Worm (Caenorhabditis elegans): ENCODE results near the gene zmp-6.
"Not testable (repeated sequence)": the region's sequence is repeated elsewhere in the genome, so short reads cannot be mapped to it uniquely, and the experiment has no call there.

DNA sequence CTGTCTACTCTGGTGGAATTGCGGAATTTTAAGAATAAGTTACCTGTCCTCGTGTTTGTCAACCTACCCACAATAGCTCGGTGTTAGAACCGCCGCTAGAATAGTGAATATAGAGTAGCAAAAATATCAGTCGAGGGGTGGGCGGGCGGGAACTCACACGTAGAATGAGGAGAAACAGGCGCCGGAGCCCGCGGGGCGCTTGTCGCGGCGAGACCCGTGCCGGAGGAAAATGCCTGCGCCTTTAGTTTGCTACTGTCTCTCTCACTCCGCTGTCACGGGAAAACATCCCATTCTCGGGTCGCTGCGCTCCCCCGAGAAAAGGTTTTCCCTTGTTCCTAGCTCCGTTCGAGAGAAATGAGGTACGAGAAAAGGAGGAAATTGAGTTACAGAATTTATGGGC, 12.0 kb downstream of the zmp-6 start:
- TF ChIP-seq daf-12 (tag; optimal IDR thresholded peaks at IDR 0.05); nhr-76 (tag; optimal IDR thresholded peaks at IDR 0.05); nhr-41 (GFP tag; IDR thresholded peaks at IDR 0.05); snpc-4 (tag; optimal IDR thresholded peaks at IDR 0.05); lin-38 (GFP tag; IDR thresholded peaks at IDR 0.05): not testable (repeated sequence)
